Worm (Caenorhabditis elegans) whole organism, young adult: ENCODE measurements around the gene C54C6.5.

Experiments
- B0261.1 ChIP-seq: sonication (generic microtip); optimal IDR thresholded peaks from 2 replicates; lab custom pipeline; 2016; ENCODE audit warnings: mild to moderate bottlenecking, missing genetic modification characterization, moderate library complexity, missing compliant biosample characterization
- gei-17 ChIP-seq: fragments of 200-800 bp; sonication (Bioruptor generic); optimal IDR thresholded peaks from 2 replicates; lab custom pipeline; 2018; ENCODE audit warnings: mild to moderate bottlenecking, missing genetic modification characterization, missing compliant biosample characterization

ce11 chrIII:3590365-3590764 is 40.7 kb upstream of the C54C6.5 start, which contains the start of gene ptp-1:
- TF ChIP-seq B0261.1 (tag; lab: Kevin White, UChicago) (no peak), gei-17 (no peak)
